Worm (Caenorhabditis elegans) whole organism, L4 larva: ENCODE measurements around the gene ugt-16.

Source experiments
- ceh-28 ChIP-seq: fragments of 150-350 bp; optimal IDR thresholded peaks from 2 replicates; lab custom pipeline; 2014; ENCODE audit warnings: missing biosample characterization, missing genetic modification reagents, missing genetic modification characterization
- ceh-82 ChIP-seq: sonication (generic microtip); optimal IDR thresholded peaks from 2 replicates; lab custom pipeline; 2017; ENCODE audit warnings: missing biosample characterization, missing genetic modification characterization
- ces-1 ChIP-seq: fragments of 150-350 bp; sonication (generic microtip); optimal IDR thresholded peaks from 4 replicates; lab custom pipeline; 2014; ENCODE audit warnings: missing biosample characterization, missing genetic modification reagents, missing genetic modification characterization
- daf-12 ChIP-seq: fragments of 150-350 bp; optimal IDR thresholded peaks from 2 replicates; lab custom pipeline; 2014; ENCODE audit warnings: missing biosample characterization, missing genetic modification reagents, missing genetic modification characterization
- lin-13 ChIP-seq: fragments of 150-350 bp; optimal IDR thresholded peaks from 2 replicates; lab custom pipeline; 2014; ENCODE audit warnings: missing biosample characterization, missing genetic modification reagents, missing genetic modification characterization
- lsy-2 ChIP-seq, 2 experiments: fragments of 150-350 bp in 1 of 2; sonication (generic microtip) in 1 of 2; optimal IDR thresholded peaks; 2 replicates each; lab custom pipeline; 2014 to 2017; ENCODE audit warnings: missing biosample characterization in 2 of 2, missing genetic modification characterization in 2 of 2
- mep-1 ChIP-seq: fragments of 150-350 bp; sonication (generic microtip); optimal IDR thresholded peaks from 3 replicates; lab custom pipeline; 2014; ENCODE audit warnings: missing biosample characterization, missing genetic modification characterization
- nhr-76 ChIP-seq: fragments of 150-350 bp; optimal IDR thresholded peaks from 2 replicates; lab custom pipeline; 2014; ENCODE audit warnings: missing biosample characterization, missing genetic modification characterization
- unc-39 ChIP-seq: sonication (generic microtip); optimal IDR thresholded peaks from 2 replicates; lab custom pipeline; 2017; ENCODE audit warnings: missing biosample characterization, missing genetic modification characterization
- unc-62 ChIP-seq, 3 experiments: fragments of 150-350 bp in 1 of 3; sonication (generic microtip); optimal IDR thresholded peaks in 2 of 3; peaks in 1 of 3; 1 replicate in 1 of 3; 2 replicates in 2 of 3; lab custom pipeline; 2014 to 2017; ENCODE audit warnings: missing biosample characterization in 3 of 3, missing genetic modification characterization in 3 of 3, missing genetic modification reagents in 3 of 3, missing genotype in 1 of 3

- TF ChIP-seq ceh-82 (no peak), mep-1 (tag; lab: Kevin White, UChicago) (no peak), daf-12 (tag; lab: Kevin White, UChicago) (no peak), ceh-28 (tag; lab: Kevin White, UChicago) (no peak), unc-62 (GFP tag; optimal IDR thresholded peaks at IDR 0.05 in 1 of 2; lab: Kevin White, UChicago) (no peak), unc-62 (tag; optimal IDR thresholded peaks at IDR 0.05; lab: Kevin White, UChicago) (no peak), nhr-76 (tag; lab: Kevin White, UChicago) (no peak), ces-1 (GFP tag; lab: Kevin White, UChicago) (no peak), lsy-2 (tag; optimal IDR thresholded peaks at IDR 0.05; lab: Kevin White, UChicago) (no peak), lin-13 (GFP tag; lab: Kevin White, UChicago) (no peak), unc-39 (no peak)
Observed at ce11 chrV:12822065-12822464, 2.8 kb upstream of the ugt-16 start.
